Fruit fly (Drosophila melanogaster): ENCODE results near the gene CG3706.

The CG3706 gene

DNA sequence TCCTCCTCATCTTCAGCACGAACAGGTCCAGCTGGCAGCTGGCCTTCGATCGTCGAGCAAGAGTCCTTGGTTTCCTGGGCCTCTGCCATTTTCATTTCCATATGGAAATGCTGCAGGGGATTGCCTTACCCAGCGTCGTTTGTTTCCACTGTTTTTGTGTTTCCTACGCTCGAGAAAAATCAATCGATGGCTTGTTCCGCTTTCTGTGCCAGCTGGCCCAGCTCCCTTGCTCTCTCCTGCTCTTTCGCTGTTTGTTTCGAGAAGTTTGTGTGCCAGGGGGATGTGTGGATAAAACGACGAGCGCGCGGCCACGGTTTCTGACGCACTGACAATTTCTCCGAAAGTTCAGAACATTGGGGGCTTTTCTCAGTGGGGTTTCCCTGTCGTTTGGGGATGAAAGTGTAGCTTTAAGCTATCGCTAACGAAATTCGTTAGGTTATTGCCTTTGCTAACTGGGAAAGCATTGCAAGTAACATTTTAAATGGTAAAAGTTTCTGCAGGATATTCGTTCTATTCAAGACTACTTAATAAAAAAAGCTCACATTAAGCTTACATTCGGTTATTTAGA lies 13.3 kb upstream of the CG3706 start, which contains the start of gene CG3703 (continued):
- TF ChIP-seq CG14050 (GFP tag; IDR thresholded peaks at IDR 0.05): no peak
- TF ChIP-seq ase (GFP tag; IDR thresholded peaks at IDR 0.05): no peak
- TF ChIP-seq jigr1 (GFP tag; IDR thresholded peaks at IDR 0.05): no peak
- TF ChIP-seq CG2120 (GFP tag; optimal IDR thresholded peaks at IDR 0.05): no peak
- TF ChIP-seq hth (optimal IDR thresholded peaks at IDR 0.05): no peak
- TF ChIP-seq CG7271 (tag; optimal IDR thresholded peaks at IDR 0.05): no peak
- TF ChIP-seq CG6272 (GFP tag; IDR thresholded peaks at IDR 0.05): no peak
- TF ChIP-seq CG11695 (GFP tag; IDR thresholded peaks at IDR 0.05): no peak
- TF ChIP-seq HLH3B (GFP tag; IDR thresholded peaks at IDR 0.05): no peak
- peak; percentile 27 for TF ChIP-seq CTCF (GFP tag; optimal IDR thresholded peaks at IDR 0.05)
- no peak for TF ChIP-seq pho (GFP tag; optimal IDR thresholded peaks at IDR 0.05)
- no peak for TF ChIP-seq grau (tag; optimal IDR thresholded peaks at IDR 0.05)

DNA sequence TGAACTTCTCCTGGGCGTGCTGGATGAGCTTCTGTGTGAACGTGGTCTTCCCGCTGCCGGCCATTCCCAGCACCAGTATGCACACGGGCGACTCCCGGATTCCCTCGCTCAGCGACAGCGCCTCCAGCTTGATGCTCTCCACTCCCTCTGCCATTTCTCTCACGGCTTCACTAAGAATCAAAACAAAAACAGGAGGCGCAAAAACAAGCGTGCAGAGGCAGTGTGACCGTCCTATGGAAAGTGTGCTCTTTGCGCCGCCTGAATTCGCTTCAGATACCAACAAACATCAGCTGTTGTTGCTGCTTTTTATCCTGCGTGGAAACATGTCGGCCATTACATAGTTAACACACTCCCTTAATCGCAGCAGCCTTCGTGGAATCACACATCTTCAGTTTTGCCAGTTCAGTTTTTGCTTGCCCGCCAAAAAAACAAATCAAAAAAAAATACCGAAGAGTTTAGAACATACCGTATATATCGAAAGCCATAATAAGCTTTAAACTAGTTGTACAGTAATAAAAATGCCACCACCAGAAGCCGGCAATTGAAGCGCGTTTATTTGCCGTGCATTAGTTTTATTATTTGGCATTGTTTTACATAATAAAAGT lies 8.4 kb upstream of the CG3706 start, which contains the start of the genes CG3704 and mus81:
CG3704 (minus strand) TSS at position 226 of the 605 bp plus-strand sequence.
mus81 (plus strand) TSS at position 496 of the 605 bp plus-strand sequence.
- TF ChIP-seq grau (tag; optimal IDR thresholded peaks at IDR 0.05): peak; percentile 11
- peak; percentile 58; the same call in 1 of the 2 replicates for TF ChIP-seq sna (GFP tag; IDR thresholded peaks at IDR 0.05; ENCODE audit: partially characterized antibody)
- TF ChIP-seq dimm (GFP tag; IDR thresholded peaks at IDR 0.05): no peak
- TF ChIP-seq CG2129 (GFP tag; IDR thresholded peaks at IDR 0.05; ENCODE audit: partially characterized antibody): 0 out of 2 replicates have a peak, but pooled peaks have one; percentile 12
- no peak for TF ChIP-seq sc (optimal IDR thresholded peaks at IDR 0.05)
- TF ChIP-seq sc (GFP tag; optimal IDR thresholded peaks at IDR 0.05): no peak
- TF ChIP-seq CG14710 (tag; optimal IDR thresholded peaks at IDR 0.05): peak; percentile 45
- no peak for TF ChIP-seq CG9215 (GFP tag; IDR thresholded peaks at IDR 0.05)
- TF ChIP-seq CG9797 (GFP tag; optimal IDR thresholded peaks at IDR 0.05): peak; percentile 87
- TF ChIP-seq ken (GFP tag; IDR thresholded peaks at IDR 0.05): no peak
- peak; percentile 10 for TF ChIP-seq Ets65A (GFP tag)
- TF ChIP-seq stwl (tag; optimal IDR thresholded peaks at IDR 0.05): peak; percentile 58
- TF ChIP-seq HmgZ (tag; optimal IDR thresholded peaks at IDR 0.05): peak; percentile 46
- peak; percentile 47 for TF ChIP-seq Myb (GFP tag; optimal IDR thresholded peaks at IDR 0.05)
- no peak for TF ChIP-seq Jarid2 (GFP tag; optimal IDR thresholded peaks at IDR 0.05)
- TF ChIP-seq Hsf (GFP tag; optimal IDR thresholded peaks at IDR 0.05): peak; percentile 4
- peak; percentile 83 for TF ChIP-seq dm (GFP tag; optimal IDR thresholded peaks at IDR 0.05)
- TF ChIP-seq Lhr (GFP tag; optimal IDR thresholded peaks at IDR 0.05): peak; percentile 39
- TF ChIP-seq CG2116 (GFP tag; optimal IDR thresholded peaks at IDR 0.05): peak; percentile 47
- peak; percentile 2 for TF ChIP-seq gsb-n (tag; optimal IDR thresholded peaks at IDR 0.05)
- peak; percentile 72 for TF ChIP-seq CG15514 (GFP tag; optimal IDR thresholded peaks at IDR 0.05)
- TF ChIP-seq CG10147 (GFP tag; optimal IDR thresholded peaks at IDR 0.05): peak; percentile 5
- no peak for TF ChIP-seq CG17359 (tag; optimal IDR thresholded peaks at IDR 0.05)
- peak; percentile 83 for TF ChIP-seq E2f2 (GFP tag; IDR thresholded peaks at IDR 0.05)
- no peak for TF ChIP-seq CG31365 (tag; optimal IDR thresholded peaks at IDR 0.05)
- TF ChIP-seq hbn (GFP tag; IDR thresholded peaks at IDR 0.05; ENCODE audit: partially characterized antibody): peak; percentile 46
- peak; percentile 95 for TF ChIP-seq CG5245 (GFP tag; optimal IDR thresholded peaks at IDR 0.05)
- no peak for TF ChIP-seq CG18599 (GFP tag; optimal IDR thresholded peaks at IDR 0.05)
- TF ChIP-seq CG10565 (GFP tag; optimal IDR thresholded peaks at IDR 0.05): no peak
- TF ChIP-seq CG3163 (GFP tag; optimal IDR thresholded peaks at IDR 0.05): no peak
- TF ChIP-seq CG6791 (GFP tag; IDR thresholded peaks at IDR 0.05; ENCODE audit: partially characterized antibody): 0 out of 3 replicates have a peak, but pooled peaks have one; percentile 15
- TF ChIP-seq Atf3 (GFP tag; optimal IDR thresholded peaks at IDR 0.05): no peak
- peak; percentile 29 for TF ChIP-seq CG1603 (tag; optimal IDR thresholded peaks at IDR 0.05)
- TF ChIP-seq CG1529 (GFP tag; optimal IDR thresholded peaks at IDR 0.05): no peak
- TF ChIP-seq ro (GFP tag; IDR thresholded peaks at IDR 0.05): no peak
- 0 out of 3 replicates have a peak, but pooled peaks have one; percentile 29 for TF ChIP-seq HLH4C (GFP tag; IDR thresholded peaks at IDR 0.05; ENCODE audit: partially characterized antibody)
- peak; percentile 26 for TF ChIP-seq CG7928 (GFP tag; optimal IDR thresholded peaks at IDR 0.05)
- peak; percentile 36 for TF ChIP-seq hkb (optimal IDR thresholded peaks at IDR 0.05)
- TF ChIP-seq hkb (GFP tag; IDR thresholded peaks at IDR 0.05): no peak

Measured in whole organism, embryonic.